Fruit fly (Drosophila melanogaster) whole organism, adult: ENCODE results near the gene CG5377.

ENCODE experiments used
- CG12768 ChIP-seq: fragments of 200-800 bp; sonication (Bioruptor generic); optimal IDR thresholded peaks from 2 replicates; lab custom pipeline; 2017; ENCODE audit warnings: missing biosample characterization, missing genetic modification characterization, mild to moderate bottlenecking, moderate library complexity, missing genetic modification reagents
- CG14711 ChIP-seq: fragments of 200-800 bp; sonication (Bioruptor generic); optimal IDR thresholded peaks from 2 replicates; lab custom pipeline; 2018; ENCODE audit warnings: missing biosample characterization, mild to moderate bottlenecking, missing genetic modification characterization, moderate library complexity
- CG1620 ChIP-seq: fragments of 200-800 bp; sonication (Bioruptor generic); optimal IDR thresholded peaks from 2 replicates; lab custom pipeline; 2016; ENCODE audit warnings: missing biosample characterization, missing genetic modification characterization
- CG33017 ChIP-seq: fragments of 200-800 bp; sonication (Bioruptor generic); optimal IDR thresholded peaks from 2 replicates; lab custom pipeline; 2018; ENCODE audit warnings: missing biosample characterization, mild to moderate bottlenecking, missing genetic modification characterization, moderate library complexity
- CG5204 ChIP-seq: fragments of 200-800 bp; sonication (Bioruptor generic); optimal IDR thresholded peaks from 2 replicates; lab custom pipeline; 2016; ENCODE audit warnings: missing biosample characterization, missing genetic modification characterization
- CG7045 ChIP-seq: fragments of 200-800 bp; sonication (Bioruptor generic); optimal IDR thresholded peaks from 2 replicates; lab custom pipeline; 2017; ENCODE audit warnings: missing biosample characterization, mild to moderate bottlenecking, missing genetic modification characterization
- CG7101 ChIP-seq: fragments of 200-800 bp; sonication (Bioruptor generic); optimal IDR thresholded peaks from 2 replicates; lab custom pipeline; 2018; ENCODE audit warnings: missing biosample characterization, mild to moderate bottlenecking, missing genetic modification characterization, moderate library complexity
- Crg-1 ChIP-seq: fragments of 200-800 bp; sonication (Bioruptor generic); optimal IDR thresholded peaks from 2 replicates; lab custom pipeline; 2016; ENCODE audit warnings: missing biosample characterization, missing genetic modification characterization
- Mnt ChIP-seq: fragments of 200-800 bp; sonication (Bioruptor generic); optimal IDR thresholded peaks from 2 replicates; lab custom pipeline; 2016; ENCODE audit warnings: missing biosample characterization, mild to moderate bottlenecking, missing genetic modification characterization
- bab1 ChIP-seq: fragments of 200-800 bp; sonication (Bioruptor generic); optimal IDR thresholded peaks from 3 replicates; lab custom pipeline; 2019; ENCODE audit warnings: missing biosample characterization, mild to moderate bottlenecking, missing genetic modification characterization, moderate library complexity
- ovo ChIP-seq: fragments of 200-800 bp; sonication (Bioruptor generic); optimal IDR thresholded peaks from 2 replicates; lab custom pipeline; 2016; ENCODE audit warnings: missing biosample characterization, missing genetic modification characterization
- toe ChIP-seq: fragments of 200-800 bp; sonication (Bioruptor generic); optimal IDR thresholded peaks from 2 replicates; lab custom pipeline; 2016; ENCODE audit warnings: missing biosample characterization, missing genetic modification characterization

DNA sequence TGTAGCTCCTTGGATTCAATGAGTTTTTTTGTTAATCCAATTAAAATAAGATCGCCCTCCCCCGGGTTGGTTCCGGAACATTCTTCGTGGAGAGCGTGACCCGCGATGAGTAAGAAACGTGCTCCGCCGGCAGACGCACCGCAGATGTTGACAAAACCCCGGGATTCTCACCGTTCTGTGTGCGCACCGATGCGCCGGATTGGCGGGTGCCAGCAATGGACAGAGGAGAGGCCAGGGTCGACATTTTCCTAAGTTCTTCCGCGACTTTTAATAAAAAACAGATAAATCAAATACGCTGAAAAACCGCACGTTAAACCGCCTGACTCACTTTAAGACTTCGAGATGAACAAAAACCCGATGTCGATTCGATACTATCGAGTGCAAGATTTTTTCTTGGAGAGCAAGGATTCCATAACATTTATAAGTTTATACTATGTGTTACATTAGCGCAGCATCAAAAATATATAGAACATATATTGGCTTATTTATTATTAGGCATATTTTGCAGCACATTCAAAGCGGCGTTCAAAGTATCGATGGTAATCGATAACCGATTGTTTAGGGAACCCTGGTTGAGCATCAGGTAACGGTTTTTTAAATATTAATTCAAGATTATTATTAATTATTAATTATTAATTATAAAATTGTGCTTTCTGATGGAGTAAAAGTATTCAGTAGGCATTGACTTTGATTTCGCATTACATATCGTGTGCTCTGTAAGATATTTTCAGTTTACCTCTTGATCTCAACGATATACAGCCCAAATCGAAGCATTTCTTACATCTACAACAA, 23.3 kb upstream of the CG5377 start, which contains the start of the genes CCT1 and tHMG1:
- TF ChIP-seq CG14711 (tag; lab: Kevin White, UChicago) = no peak
- TF ChIP-seq ovo (GFP tag; lab: Kevin White, UChicago) = no peak
- TF ChIP-seq CG33017 (tag; lab: Kevin White, UChicago) = no peak
- TF ChIP-seq CG1620 (GFP tag; lab: Kevin White, UChicago) = no peak
- no peak for TF ChIP-seq CG5204 (GFP tag; lab: Kevin White, UChicago)
- TF ChIP-seq bab1 (GFP tag; lab: Kevin White, UChicago) = peak; percentile 55
- TF ChIP-seq Mnt (GFP tag; lab: Kevin White, UChicago) = peak; percentile 71
- peak; percentile 41 for TF ChIP-seq CG7045
- peak; percentile 0 for TF ChIP-seq CG12768 (GFP tag; lab: Kevin White, UChicago)
- no peak for TF ChIP-seq CG7101 (tag; lab: Kevin White, UChicago)
- no peak for TF ChIP-seq Crg-1 (GFP tag; lab: Kevin White, UChicago)
- peak; percentile 49 for TF ChIP-seq toe (GFP tag; lab: Kevin White, UChicago)
